Worm (Caenorhabditis elegans) whole organism, young adult: ENCODE data around the gene C02D5.4.

Source experiments
- B0336.3 ChIP-seq: fragments of 200-800 bp; sonication (Bioruptor generic); IDR thresholded peaks from 2 replicates; pipeline ENCODE4 v1.3.6; 2022; ENCODE audit warnings: missing genetic modification characterization, missing compliant biosample characterization
- F23B12.7 ChIP-seq: sonication (generic microtip); optimal IDR thresholded peaks from 2 replicates; lab custom pipeline; 2017; ENCODE audit warnings: missing genetic modification characterization, mild to moderate bottlenecking, missing compliant biosample characterization, antibody characterized with exemption, moderate library complexity; ENCODE audit not compliant: insufficient read depth
- F52B5.7 ChIP-seq: sonication (generic microtip); optimal IDR thresholded peaks from 2 replicates; lab custom pipeline; 2016; ENCODE audit warnings: mild to moderate bottlenecking, missing genetic modification characterization, missing compliant biosample characterization
- ama-1 ChIP-seq, 3 experiments: fragments of 150-350 bp in 1 of 3; sonication (generic microtip) in 2 of 3; optimal IDR thresholded peaks; 2 replicates each; lab custom pipeline; 2014 to 2018; ENCODE audit warnings: missing biosample characterization in 2 of 3, missing genetic modification characterization in 2 of 3, missing genetic modification reagents in 2 of 3
- ccch-3 ChIP-seq: fragments of 200-800 bp; sonication (Bioruptor generic); optimal IDR thresholded peaks from 2 replicates; lab custom pipeline; 2018; ENCODE audit warnings: mild to moderate bottlenecking, missing genetic modification characterization, missing compliant biosample characterization
- egrh-3 ChIP-seq: fragments of 200-800 bp; sonication (Bioruptor generic); IDR thresholded peaks from 2 replicates; pipeline ENCODE4 v1.3.6; 2022; ENCODE audit warnings: missing genetic modification reagents, missing genetic modification characterization, missing compliant biosample characterization
- ets-4 ChIP-seq: fragments of 200-800 bp; sonication (Bioruptor generic); optimal IDR thresholded peaks from 2 replicates; lab custom pipeline; 2018; ENCODE audit warnings: mild to moderate bottlenecking, missing genetic modification characterization, missing compliant biosample characterization
- hlh-12 ChIP-seq: sonication (generic microtip); optimal IDR thresholded peaks from 2 replicates; lab custom pipeline; 2016; ENCODE audit warnings: missing genetic modification characterization, missing compliant biosample characterization
- let-526 ChIP-seq: fragments of 200-800 bp; sonication (Bioruptor generic); IDR thresholded peaks from 2 replicates; pipeline ENCODE4 v1.3.6; 2022; ENCODE audit warnings: missing genetic modification reagents, missing genetic modification characterization, missing compliant biosample characterization
- mel-28 ChIP-seq: sonication (generic microtip); optimal IDR thresholded peaks from 2 replicates; lab custom pipeline; 2016; ENCODE audit warnings: borderline replicate concordance, mild to moderate bottlenecking, missing genetic modification characterization, missing compliant biosample characterization
- unc-62 ChIP-seq: fragments of 150-350 bp; optimal IDR thresholded peaks from 2 replicates; lab custom pipeline; 2014; ENCODE audit warnings: missing biosample characterization, missing genetic modification reagents, missing genetic modification characterization

- TF ChIP-seq F23B12.7 (tag; lab: Kevin White, UChicago) (no peak), egrh-3 (GFP tag; lab: Robert Waterston, UW) (no peak), B0336.3 (GFP tag; lab: Robert Waterston, UW) (no peak), ets-4 (no peak), F52B5.7 (tag; lab: Kevin White, UChicago) (no peak), ccch-3 (GFP tag; lab: Kevin White, UChicago) (no peak), let-526 (GFP tag; lab: Robert Waterston, UW) (no peak), ama-1 (optimal IDR thresholded peaks at IDR 0.05; lab: Kevin White, UChicago) (no peak), ama-1 (GFP tag; optimal IDR thresholded peaks at IDR 0.05; lab: Kevin White, UChicago) (no peak), unc-62 (GFP tag; lab: Kevin White, UChicago) (no peak), mel-28 (no peak), hlh-12 (tag; lab: Kevin White, UChicago) (no peak)
Measured at ce11 chrIII:8573869-8574268, 21.9 kb downstream of the C02D5.4 start.
